Worm (Caenorhabditis elegans) whole organism, L4/young adult: Measurements from ENCODE around the gene alh-6.

ENCODE experiments used
- W03F9.2 ChIP-seq: fragments of 150-350 bp; optimal IDR thresholded peaks from 2 replicates; lab custom pipeline; 2014; ENCODE audit warnings: missing biosample characterization, missing genetic modification characterization
- dao-5 ChIP-seq: sonication (generic microtip); optimal IDR thresholded peaks from 2 replicates; lab custom pipeline; 2016; ENCODE audit warnings: missing genotype, missing genetic modification characterization, moderate library complexity, missing compliant biosample characterization
- him-1 ChIP-seq: sonication (generic microtip); optimal IDR thresholded peaks from 2 replicates; lab custom pipeline; 2016; ENCODE audit warnings: missing genotype, missing genetic modification reagents, missing genetic modification characterization, missing compliant biosample characterization

The alh-6 gene

ce11 chrII:1309892-1310516 lies at the start of gene alh-6, which contains the start of gene fcho-1:
Gene alh-6, minus strand, starts transcription at chrII:1310133.
Gene fcho-1, plus strand, starts transcription at chrII:1310515.
- TF ChIP-seq him-1 (tag; lab: Kevin White, UChicago) (no peak), W03F9.2 (tag; lab: Kevin White, UChicago) (peak; percentile 10)

ce11 chrII:1357905-1358304 lies 48.0 kb upstream of the alh-6 start, which contains the start of gene C13A10.2:
Gene C13A10.2, minus strand, starts transcription at chrII:1358005.
- TF ChIP-seq W03F9.2 (tag; lab: Kevin White, UChicago), result no peak

ce11 chrII:1357262-1357661 lies 47.3 kb upstream of the alh-6 start:
- no peak for TF ChIP-seq dao-5
- no peak for TF ChIP-seq him-1 (tag; lab: Kevin White, UChicago)
- TF ChIP-seq W03F9.2 (tag; lab: Kevin White, UChicago), result no peak

- TF ChIP-seq him-1 (tag; lab: Kevin White, UChicago), result no peak
- TF ChIP-seq W03F9.2 (tag; lab: Kevin White, UChicago), result no peak
- no peak for TF ChIP-seq dao-5
Observed at ce11 chrII:1355480-1355879, 45.5 kb upstream of the alh-6 start, which contains the start of gene C13A10.1. Gene C13A10.1, minus strand, starts transcription at chrII:1355649.

ce11 chrII:1344524-1345119 lies 34.7 kb upstream of the alh-6 start:
- no peak for TF ChIP-seq W03F9.2 (tag; lab: Kevin White, UChicago)
- TF ChIP-seq him-1 (tag; lab: Kevin White, UChicago), result peak; percentile 35
- TF ChIP-seq dao-5, result no peak

- no peak for TF ChIP-seq W03F9.2 (tag; lab: Kevin White, UChicago)
- TF ChIP-seq dao-5, result no peak
- TF ChIP-seq him-1 (tag; lab: Kevin White, UChicago), result no peak
Observed at ce11 chrII:1343748-1344147, 33.8 kb upstream of the alh-6 start.

- TF ChIP-seq him-1 (tag; lab: Kevin White, UChicago) (peak; percentile 15), dao-5 (no peak)
Observed at ce11 chrII:1341416-1341815, 31.5 kb upstream of the alh-6 start.

- TF ChIP-seq him-1 (tag; lab: Kevin White, UChicago) (no peak), dao-5 (no peak), W03F9.2 (tag; lab: Kevin White, UChicago) (no peak)
Observed at ce11 chrII:1340049-1340448, 30.1 kb upstream of the alh-6 start.

- TF ChIP-seq W03F9.2 (tag; lab: Kevin White, UChicago), result no peak
- peak; percentile 19 for TF ChIP-seq him-1 (tag; lab: Kevin White, UChicago)
Observed at ce11 chrII:1338196-1338595, 28.3 kb upstream of the alh-6 start.

- TF ChIP-seq him-1 (tag; lab: Kevin White, UChicago) (no peak), dao-5 (no peak)
Observed at ce11 chrII:1329887-1330286, 20.0 kb upstream of the alh-6 start.

ce11 chrII:1326689-1327088 lies 16.8 kb upstream of the alh-6 start, which contains the start of gene jip-1:
Gene jip-1, plus strand, starts transcription at chrII:1326989.
- TF ChIP-seq dao-5, result no peak
- no peak for TF ChIP-seq him-1 (tag; lab: Kevin White, UChicago)

ce11 chrII:1325604-1326003 lies 15.7 kb upstream of the alh-6 start:
- TF ChIP-seq W03F9.2 (tag; lab: Kevin White, UChicago) (no peak), him-1 (tag; lab: Kevin White, UChicago) (no peak), dao-5 (no peak)

- TF ChIP-seq W03F9.2 (tag; lab: Kevin White, UChicago) (no peak), him-1 (tag; lab: Kevin White, UChicago) (no peak), dao-5 (no peak)
Observed at ce11 chrII:1324017-1324416, 14.1 kb upstream of the alh-6 start.

- no peak for TF ChIP-seq dao-5
- TF ChIP-seq him-1 (tag; lab: Kevin White, UChicago), result peak; percentile 72
- no peak for TF ChIP-seq W03F9.2 (tag; lab: Kevin White, UChicago)
Observed at ce11 chrII:1323190-1323651, 13.3 kb upstream of the alh-6 start.
